Worm (Caenorhabditis elegans) whole organism, L1 larva: ENCODE data around the gene flp-17.

Experiments
- elt-2 ChIP-seq: sonication (generic microtip); optimal IDR thresholded peaks from 2 replicates; lab custom pipeline; 2016; ENCODE audit warnings: missing genetic modification characterization, mild to moderate bottlenecking, inconsistent platforms, missing compliant biosample characterization, missing genetic modification reagents
- lin-13 ChIP-seq: fragments of 150-350 bp; optimal IDR thresholded peaks from 2 replicates; lab custom pipeline; 2014; ENCODE audit warnings: missing biosample characterization, missing genetic modification reagents, missing genetic modification characterization
- lin-15B ChIP-seq: fragments of 150-350 bp; sonication (generic microtip); optimal IDR thresholded peaks from 3 replicates; lab custom pipeline; 2014; ENCODE audit warnings: missing biosample characterization, missing genetic modification characterization
- nhr-76 ChIP-seq: sonication (generic microtip); optimal IDR thresholded peaks from 2 replicates; lab custom pipeline; 2017; ENCODE audit warnings: missing biosample characterization, missing genetic modification characterization
- unc-130 ChIP-seq: fragments of 150-350 bp; optimal IDR thresholded peaks from 2 replicates; lab custom pipeline; 2017; ENCODE audit warnings: missing biosample characterization, missing genetic modification characterization, inconsistent platforms
- unc-62 ChIP-seq: fragments of 150-350 bp; optimal IDR thresholded peaks from 2 replicates; lab custom pipeline; 2014; ENCODE audit warnings: missing biosample characterization, missing genetic modification reagents, missing genetic modification characterization

DNA sequence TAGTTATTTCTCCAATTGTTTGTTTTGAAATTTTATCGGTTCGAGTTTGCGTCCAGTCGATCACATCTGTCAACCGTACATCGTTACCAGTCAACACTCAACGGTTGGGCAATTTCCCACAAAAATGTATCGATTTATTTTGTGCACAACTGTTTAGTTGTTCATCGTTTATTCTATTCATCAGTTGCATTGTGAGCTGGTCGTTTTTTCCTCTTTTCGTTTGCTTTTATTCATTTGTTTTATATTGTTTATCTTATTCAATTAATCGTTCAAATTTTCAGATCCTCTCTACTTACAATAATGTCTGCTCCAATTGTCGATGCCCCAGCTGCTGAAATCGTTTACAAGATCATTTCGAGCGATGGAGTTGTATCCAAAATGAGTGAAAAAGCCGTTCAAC lies 24.7 kb downstream of the flp-17 start, which contains the start of gene skr-12:
- TF ChIP-seq lin-13 (GFP tag; lab: Kevin White, UChicago) (no peak), unc-62 (GFP tag; lab: Kevin White, UChicago) (no peak), nhr-76 (tag; lab: Kevin White, UChicago) (no peak), unc-130 (tag; lab: Kevin White, UChicago) (no peak), lin-15B (tag; lab: Kevin White, UChicago) (no peak), elt-2 (tag; lab: Kevin White, UChicago) (no peak)
